1 fruit fly cellular context compared by ENCODE assay signal in genomic region chr3L:2371882-2372281, dm6.
A peak's percentile ranks its signal among the peaks of the same experiment; 100 is the strongest.
TF ChIP-seq lines count a peak whose summit lies in the region.

Gene CG1317, minus strand, starts transcription at chr3L:2371939.
Gene CG8993, plus strand, starts transcription at chr3L:2372199.

TF ChIP-seq in whole organism, embryonic, 481 proteins besides CTCF, POLR2A, EP300 and RAD21 (continued from another document):
- TF ChIP-seq Chrac-16 (GFP tag; optimal IDR thresholded peaks at IDR 0.05; lab: Kevin White, UChicago) (peak; percentile 43), Meics (GFP tag; optimal IDR thresholded peaks at IDR 0.05; lab: Kevin White, UChicago) (peak; percentile 41), gro (GFP tag; optimal IDR thresholded peaks at IDR 0.05; lab: Kevin White, UChicago) (no peak), danr (GFP tag; IDR thresholded peaks at IDR 0.05; lab: Robert Waterston, UW) (no peak), CG17912 (GFP tag; optimal IDR thresholded peaks at IDR 0.05; lab: Kevin White, UChicago) (no peak), CG9727 (GFP tag; optimal IDR thresholded peaks at IDR 0.05; lab: Kevin White, UChicago) (peak; percentile 61), CG8388 (GFP tag; optimal IDR thresholded peaks at IDR 0.05; lab: Kevin White, UChicago) (peak; percentile 40), CG15601 (tag; optimal IDR thresholded peaks at IDR 0.05; lab: Kevin White, UChicago) (peak; percentile 74), gem (tag; optimal IDR thresholded peaks at IDR 0.05; lab: Kevin White, UChicago) (peak; percentile 74), mld (GFP tag; IDR thresholded peaks at IDR 0.05; lab: Robert Waterston, UW; ENCODE audit: partially characterized antibody) (no peak), CG17361 (GFP tag; IDR thresholded peaks at IDR 0.05; lab: Robert Waterston, UW) (peak; percentile 74; the same call in 2 of the 3 replicates), al (GFP tag; IDR thresholded peaks at IDR 0.05; lab: Robert Waterston, UW) (peak; percentile 39; the same call in 1 of the 2 replicates), CG10543 (GFP tag; optimal IDR thresholded peaks at IDR 0.05; lab: Kevin White, UChicago) (peak; percentile 42), CG17829 (tag; optimal IDR thresholded peaks at IDR 0.05; lab: Kevin White, UChicago) (peak; percentile 80), CG14860 (GFP tag; IDR thresholded peaks at IDR 0.05; lab: Robert Waterston, UW; ENCODE audit: partially characterized antibody) (peak; percentile 56; the same call in 2 of the 3 replicates), YL-1 (GFP tag; optimal IDR thresholded peaks at IDR 0.05; lab: Kevin White, UChicago) (peak; percentile 89), CG18262 (tag; optimal IDR thresholded peaks at IDR 0.05; lab: Kevin White, UChicago) (no peak), corto (GFP tag; optimal IDR thresholded peaks at IDR 0.05; lab: Kevin White, UChicago) (peak; percentile 4), CG10462 (GFP tag; optimal IDR thresholded peaks at IDR 0.05; lab: Kevin White, UChicago) (peak; percentile 23), ranshi (GFP tag; IDR thresholded peaks at IDR 0.05; lab: Robert Waterston, UW) (no peak; the same call in 1 of the 2 replicates), CG9817 (tag; optimal IDR thresholded peaks at IDR 0.05; lab: Kevin White, UChicago) (peak; percentile 55), insv (GFP tag; optimal IDR thresholded peaks at IDR 0.05; lab: Kevin White, UChicago) (peak in 1 of 2 experiments; percentile 1), Hr3 (GFP tag; optimal IDR thresholded peaks at IDR 0.05; lab: Kevin White, UChicago) (peak; percentile 59), CG10321 (GFP tag; IDR thresholded peaks at IDR 0.05; lab: Robert Waterston, UW) (no peak), Hr39 (optimal IDR thresholded peaks at IDR 0.05; lab: Kevin White, UChicago) (no peak), amos (GFP tag; IDR thresholded peaks at IDR 0.05; lab: Robert Waterston, UW; ENCODE audit: partially characterized antibody) (peak; percentile 64), CG7839 (tag; optimal IDR thresholded peaks at IDR 0.05; lab: Kevin White, UChicago) (peak; percentile 38), CG1529 (GFP tag; optimal IDR thresholded peaks at IDR 0.05; lab: Kevin White, UChicago) (no peak), D19A (tag; optimal IDR thresholded peaks at IDR 0.05; lab: Kevin White, UChicago) (peak; percentile 22), row (GFP tag; IDR thresholded peaks at IDR 0.05; lab: Robert Waterston, UW) (peak; percentile 94), zf30C (GFP tag; optimal IDR thresholded peaks at IDR 0.05; lab: Kevin White, UChicago) (no peak), ind (GFP tag; optimal IDR thresholded peaks at IDR 0.05; lab: Kevin White, UChicago) (peak; percentile 67), Blimp-1 (GFP tag; optimal IDR thresholded peaks at IDR 0.05; lab: Kevin White, UChicago) (peak; percentile 54), esg (GFP tag; conservative IDR thresholded peaks at IDR 0.05; lab: Robert Waterston, UW) (peak; percentile 62), twi (tag; optimal IDR thresholded peaks at IDR 0.05; lab: Kevin White, UChicago) (peak; percentile 8), prd (optimal IDR thresholded peaks at IDR 0.05; lab: Kevin White, UChicago) (no peak), prd (GFP tag; IDR thresholded peaks at IDR 0.05; lab: Robert Waterston, UW) (peak; percentile 83), CG10654 (GFP tag; optimal IDR thresholded peaks at IDR 0.05; lab: Kevin White, UChicago) (peak; percentile 41), Sry-δ (GFP tag; optimal IDR thresholded peaks at IDR 0.05; lab: Kevin White, UChicago) (peak; percentile 25), jumu (GFP tag; optimal IDR thresholded peaks at IDR 0.05; lab: Kevin White, UChicago) (no peak), Stat92E (GFP tag; optimal IDR thresholded peaks at IDR 0.05; lab: Kevin White, UChicago) (no peak), ase (GFP tag; IDR thresholded peaks at IDR 0.05; lab: Robert Waterston, UW) (peak; percentile 30; the same call in 1 of the 3 replicates), dm (GFP tag; optimal IDR thresholded peaks at IDR 0.05; lab: Kevin White, UChicago) (no peak), rib (GFP tag; IDR thresholded peaks at IDR 0.05; lab: Robert Waterston, UW) (0 out of 2 replicates have a peak, but pooled peaks have one; percentile 36), eve (GFP tag; optimal IDR thresholded peaks at IDR 0.05; lab: Kevin White, UChicago) (no peak), CG30403 (GFP tag; optimal IDR thresholded peaks at IDR 0.05; lab: Kevin White, UChicago) (peak; percentile 64), tll (GFP tag; optimal IDR thresholded peaks at IDR 0.05; lab: Kevin White, UChicago) (peak in 1 of 2 experiments; percentile 11), CG12659 (GFP tag; optimal IDR thresholded peaks at IDR 0.05; lab: Kevin White, UChicago) (peak; percentile 69), CG31441 (GFP tag; IDR thresholded peaks at IDR 0.05; lab: Robert Waterston, UW) (peak; percentile 68), bcd (GFP tag; optimal IDR thresholded peaks at IDR 0.05; lab: Kevin White, UChicago) (no peak), Xbp1 (GFP tag; optimal IDR thresholded peaks at IDR 0.05; lab: Kevin White, UChicago) (peak; percentile 55), Xrp1 (GFP tag; IDR thresholded peaks at IDR 0.05; lab: Robert Waterston, UW) (peak; percentile 65; the same call in 1 of the 2 replicates), Scr (GFP tag; IDR thresholded peaks at IDR 0.05; lab: Robert Waterston, UW; ENCODE audit: partially characterized antibody) (peak; percentile 80), CG10431 (GFP tag; optimal IDR thresholded peaks at IDR 0.05; lab: Kevin White, UChicago) (no peak), inv (GFP tag; IDR thresholded peaks at IDR 0.05; lab: Robert Waterston, UW; ENCODE audit: partially characterized antibody) (peak; percentile 57; the same call in 1 of the 2 replicates), CG8924 (tag; optimal IDR thresholded peaks at IDR 0.05; lab: Kevin White, UChicago) (peak; percentile 54), Ada2b (GFP tag; IDR thresholded peaks at IDR 0.05; lab: Robert Waterston, UW) (peak; percentile 34; the same call in 1 of the 2 replicates), sens (GFP tag; lab: Kevin White, UChicago) (peak; percentile 40), CG13775 (GFP tag; optimal IDR thresholded peaks at IDR 0.05; lab: Kevin White, UChicago) (peak; percentile 62), bbx (GFP tag; IDR thresholded peaks at IDR 0.05; lab: Robert Waterston, UW; ENCODE audit: partially characterized antibody) (0 out of 2 replicates have a peak, but pooled peaks have one; percentile 47), ap (GFP tag; IDR thresholded peaks at IDR 0.05; lab: Robert Waterston, UW) (0 out of 2 replicates have a peak, but pooled peaks have one; percentile 23), slbo (GFP tag; IDR thresholded peaks at IDR 0.05; lab: Robert Waterston, UW) (peak; percentile 81), Nf-YC (tag; optimal IDR thresholded peaks at IDR 0.05; lab: Kevin White, UChicago) (peak; percentile 54), Hr51 (GFP tag; optimal IDR thresholded peaks at IDR 0.05; lab: Kevin White, UChicago) (peak; percentile 1 to 32), Six4 (GFP tag; optimal IDR thresholded peaks at IDR 0.05; lab: Kevin White, UChicago) (peak; percentile 42), CG18011 (GFP tag; optimal IDR thresholded peaks at IDR 0.05; lab: Kevin White, UChicago) (peak; percentile 9), dpn (GFP tag; optimal IDR thresholded peaks at IDR 0.05; lab: Kevin White, UChicago) (peak in 1 of 2 experiments; percentile 62), Asciz (GFP tag; optimal IDR thresholded peaks at IDR 0.05; lab: Kevin White, UChicago) (peak; percentile 23), btn (GFP tag; optimal IDR thresholded peaks at IDR 0.05; lab: Kevin White, UChicago) (no peak), CG5180 (GFP tag; optimal IDR thresholded peaks at IDR 0.05; lab: Kevin White, UChicago) (no peak), CG8290 (GFP tag; optimal IDR thresholded peaks at IDR 0.05; lab: Kevin White, UChicago) (peak; percentile 76), CG8290 (tag; optimal IDR thresholded peaks at IDR 0.05; lab: Kevin White, UChicago) (no peak), CG34224 (GFP tag; IDR thresholded peaks at IDR 0.05; lab: Robert Waterston, UW; ENCODE audit: partially characterized antibody) (peak; percentile 67), pzg (GFP tag; optimal IDR thresholded peaks at IDR 0.05; lab: Kevin White, UChicago) (peak; percentile 63), unc-4 (GFP tag; IDR thresholded peaks at IDR 0.05; lab: Robert Waterston, UW; ENCODE audit: partially characterized antibody) (peak; percentile 77), CG8765 (GFP tag; IDR thresholded peaks at IDR 0.05; lab: Robert Waterston, UW) (0 out of 2 replicates have a peak, but pooled peaks have one; percentile 45), Dek (tag; optimal IDR thresholded peaks at IDR 0.05; lab: Kevin White, UChicago) (peak; percentile 41)
